Fruit fly (Drosophila melanogaster) whole organism, embryonic: ENCODE data around the gene CG3448.

Experiments used
- Bdp1 ChIP-seq: fragments of 200-800 bp; sonication (Bioruptor generic); optimal IDR thresholded peaks from 3 replicates; lab custom pipeline; 2016; ENCODE audit warnings: missing biosample characterization, missing genetic modification characterization
- CG11456 ChIP-seq: fragments of 200-800 bp; sonication (Bioruptor generic); IDR thresholded peaks from 3 replicates; pipeline ENCODE4 v1.3.6; 2022; ENCODE audit warnings: missing biosample characterization, missing genetic modification characterization
- CG14014 ChIP-seq: fragments of 200-800 bp; sonication (Bioruptor generic); IDR thresholded peaks from 2 replicates; pipeline ENCODE4 v1.3.6; 2022; ENCODE audit warnings: missing biosample characterization, missing genetic modification characterization
- CG15479 ChIP-seq: fragments of 200-800 bp; sonication (Bioruptor generic); optimal IDR thresholded peaks from 3 replicates; lab custom pipeline; 2019; ENCODE audit warnings: missing biosample characterization, mild to moderate bottlenecking, missing genetic modification characterization, moderate library complexity
- CG16779 ChIP-seq: fragments of 200-800 bp; sonication (Bioruptor generic); IDR thresholded peaks from 2 replicates; pipeline ENCODE4 v1.3.6; 2022; ENCODE audit warnings: missing biosample characterization, missing genetic modification characterization
- CG17328 ChIP-seq: fragments of 200-800 bp; sonication (Bioruptor generic); IDR thresholded peaks from 2 replicates; pipeline ENCODE4 v1.3.6; 2022; ENCODE audit warnings: missing biosample characterization, missing genetic modification characterization
- CG17359 ChIP-seq: fragments of 200-800 bp; sonication (Bioruptor generic); optimal IDR thresholded peaks from 3 replicates; lab custom pipeline; 2018; ENCODE audit warnings: missing biosample characterization, mild to moderate bottlenecking, missing genetic modification characterization, moderate library complexity
- CG18599 ChIP-seq: fragments of 200-800 bp; sonication (Bioruptor generic); optimal IDR thresholded peaks from 3 replicates; lab custom pipeline; 2017; ENCODE audit warnings: missing biosample characterization, missing genetic modification characterization, mild to moderate bottlenecking, moderate library complexity, missing genetic modification reagents
- CG2120 ChIP-seq: fragments of 200-800 bp; sonication (Bioruptor generic); optimal IDR thresholded peaks from 3 replicates; lab custom pipeline; 2016; ENCODE audit warnings: missing biosample characterization, missing genetic modification characterization
- CG2678 ChIP-seq: fragments of 200-800 bp; sonication (Bioruptor generic); optimal IDR thresholded peaks from 3 replicates; lab custom pipeline; 2019; ENCODE audit warnings: missing biosample characterization, mild to moderate bottlenecking, missing genetic modification characterization, moderate library complexity
- CG3065 ChIP-seq: fragments of 200-800 bp; sonication (Bioruptor generic); optimal IDR thresholded peaks from 2 replicates; lab custom pipeline; 2016; ENCODE audit warnings: missing biosample characterization, missing genetic modification characterization
- CG31441 ChIP-seq: fragments of 200-800 bp; sonication (Bioruptor generic); IDR thresholded peaks from 2 replicates; pipeline ENCODE4 v1.3.6; 2022; ENCODE audit warnings: missing biosample characterization, missing genetic modification characterization
- CG34224 ChIP-seq: fragments of 200-800 bp; sonication (Bioruptor generic); IDR thresholded peaks from 3 replicates; pipeline ENCODE4 v1.3.6; 2022; ENCODE audit warnings: missing biosample characterization, missing genetic modification characterization; ENCODE audit not compliant: partially characterized antibody
- CG34422 ChIP-seq: fragments of 200-800 bp; sonication (Bioruptor generic); IDR thresholded peaks from 3 replicates; pipeline ENCODE4 v1.3.6; 2022; ENCODE audit warnings: missing biosample characterization, missing genetic modification characterization
- CG4404 ChIP-seq: fragments of 200-800 bp; sonication (Bioruptor generic); IDR thresholded peaks from 2 replicates; pipeline ENCODE4 v1.3.6; 2022; ENCODE audit warnings: missing biosample characterization, missing genetic modification characterization
- CG7963 ChIP-seq: fragments of 200-800 bp; sonication (Bioruptor generic); IDR thresholded peaks from 3 replicates; pipeline ENCODE4 v1.3.6; 2022; ENCODE audit warnings: missing biosample characterization, missing genetic modification characterization; ENCODE audit not compliant: partially characterized antibody
- CG7987 ChIP-seq: fragments of 200-800 bp; sonication (Bioruptor generic); optimal IDR thresholded peaks from 2 replicates; lab custom pipeline; 2018; ENCODE audit warnings: missing biosample characterization, mild to moderate bottlenecking, missing genetic modification characterization, moderate library complexity
- CG8089 ChIP-seq: fragments of 200-800 bp; sonication (Bioruptor generic); optimal IDR thresholded peaks from 3 replicates; lab custom pipeline; 2016; ENCODE audit warnings: missing biosample characterization, missing genetic modification characterization
- CG8281 ChIP-seq: fragments of 200-800 bp; sonication (Bioruptor generic); optimal IDR thresholded peaks from 2 replicates; lab custom pipeline; 2018; ENCODE audit warnings: missing biosample characterization, mild to moderate bottlenecking, missing genetic modification characterization, moderate library complexity
- CG8765 ChIP-seq: fragments of 200-800 bp; sonication (Bioruptor generic); IDR thresholded peaks from 2 replicates; pipeline ENCODE4 v1.3.6; 2022; ENCODE audit warnings: missing biosample characterization, missing genetic modification characterization
- CG9727 ChIP-seq: fragments of 200-800 bp; sonication (Bioruptor generic); optimal IDR thresholded peaks from 3 replicates; lab custom pipeline; 2017; ENCODE audit warnings: missing biosample characterization, mild to moderate bottlenecking, missing genetic modification characterization
- Hr39 ChIP-seq: fragments of >200 bp; optimal IDR thresholded peaks from 2 replicates; lab custom pipeline; 2017
- Hr51 ChIP-seq, 2 experiments: fragments of 200-800 bp; sonication (Bioruptor generic); optimal IDR thresholded peaks; 2 replicates in 1 of 2; 3 replicates in 1 of 2; lab custom pipeline; 2016 to 2018; ENCODE audit warnings: missing biosample characterization in 2 of 2, missing genetic modification characterization in 2 of 2, mild to moderate bottlenecking in 1 of 2, moderate library complexity in 1 of 2
- Lhr ChIP-seq: fragments of 200-800 bp; sonication (Bioruptor generic); optimal IDR thresholded peaks from 3 replicates; lab custom pipeline; 2017; ENCODE audit warnings: mild to moderate bottlenecking, missing biosample characterization, missing genetic modification reagents, missing genetic modification characterization
- Max ChIP-seq: fragments of 200-800 bp; sonication (Bioruptor generic); optimal IDR thresholded peaks from 2 replicates; lab custom pipeline; 2016; ENCODE audit warnings: missing biosample characterization, mild to moderate bottlenecking, missing genetic modification characterization
- Nf-YA ChIP-seq: fragments of 200-800 bp; sonication (Bioruptor generic); IDR thresholded peaks from 2 replicates; pipeline ENCODE4 v1.3.6; 2022; ENCODE audit warnings: missing biosample characterization, missing genetic modification characterization
- TFAM ChIP-seq: fragments of 200-800 bp; sonication (Bioruptor generic); optimal IDR thresholded peaks from 2 replicates; lab custom pipeline; 2017; ENCODE audit warnings: missing biosample characterization, missing genetic modification characterization, inconsistent platforms
- ac ChIP-seq: fragments of 200-800 bp; sonication (Bioruptor generic); optimal IDR thresholded peaks from 3 replicates; lab custom pipeline; 2017; ENCODE audit warnings: missing biosample characterization, mild to moderate bottlenecking, missing genetic modification characterization
- ap ChIP-seq: fragments of 200-800 bp; sonication (Bioruptor generic); IDR thresholded peaks from 2 replicates; pipeline ENCODE4 v1.3.6; 2022; ENCODE audit warnings: missing biosample characterization, missing genetic modification characterization
- ci ChIP-seq: fragments of 200-800 bp; sonication (Bioruptor generic); IDR thresholded peaks from 3 replicates; pipeline ENCODE4 v1.3.6; 2022; ENCODE audit warnings: missing biosample characterization, missing genetic modification characterization
- crc ChIP-seq: fragments of 200-800 bp; sonication (Bioruptor generic); optimal IDR thresholded peaks from 2 replicates; lab custom pipeline; 2016; ENCODE audit warnings: missing biosample characterization, missing genetic modification characterization
- croc ChIP-seq: fragments of 200-800 bp; sonication (Bioruptor generic); conservative IDR thresholded peaks from 3 replicates; pipeline ENCODE4 v1.3.6; 2022; ENCODE audit warnings: missing biosample characterization, missing genetic modification characterization
- crp ChIP-seq, 2 experiments: fragments of 200-800 bp; sonication (Bioruptor generic); optimal IDR thresholded peaks; 2 replicates in 1 of 2; 3 replicates in 1 of 2; lab custom pipeline; 2017; ENCODE audit warnings: missing biosample characterization in 2 of 2, missing genetic modification characterization in 2 of 2, mild to moderate bottlenecking in 1 of 2, moderate library complexity in 1 of 2
- danr ChIP-seq: fragments of 200-800 bp; sonication (Bioruptor generic); IDR thresholded peaks from 2 replicates; pipeline ENCODE4 v1.3.6; 2022; ENCODE audit warnings: missing biosample characterization, missing genetic modification characterization
- dimm ChIP-seq: fragments of 200-800 bp; sonication (Bioruptor generic); IDR thresholded peaks from 2 replicates; pipeline ENCODE4 v1.3.6; 2022; ENCODE audit warnings: missing biosample characterization, missing genetic modification characterization
- dmrt11E ChIP-seq: fragments of 200-800 bp; sonication (Bioruptor generic); optimal IDR thresholded peaks from 3 replicates; lab custom pipeline; 2018; ENCODE audit warnings: missing biosample characterization, mild to moderate bottlenecking, missing genetic modification characterization, moderate library complexity
- eyg ChIP-seq: fragments of 200-800 bp; sonication (Bioruptor generic); optimal IDR thresholded peaks from 3 replicates; lab custom pipeline; 2016; ENCODE audit warnings: missing biosample characterization, missing genetic modification characterization
- gcm ChIP-seq: fragments of 200-800 bp; sonication (Bioruptor generic); optimal IDR thresholded peaks from 2 replicates; lab custom pipeline; 2019; ENCODE audit warnings: missing biosample characterization, mild to moderate bottlenecking, missing genetic modification characterization, moderate library complexity
- kay ChIP-seq: fragments of 200-800 bp; sonication (Bioruptor generic); optimal IDR thresholded peaks from 2 replicates; lab custom pipeline; 2016; ENCODE audit warnings: missing biosample characterization, missing genetic modification characterization
- kni ChIP-seq: fragments of 200-800 bp; sonication (Bioruptor generic); optimal IDR thresholded peaks from 3 replicates; lab custom pipeline; 2017; ENCODE audit warnings: mild to moderate bottlenecking, missing biosample characterization, missing genetic modification reagents, missing genetic modification characterization
- lab ChIP-seq: fragments of 200-800 bp; sonication (Bioruptor generic); optimal IDR thresholded peaks from 3 replicates; lab custom pipeline; 2017; ENCODE audit warnings: missing biosample characterization, missing genetic modification characterization, mild to moderate bottlenecking, moderate library complexity, missing genetic modification reagents
- mirr ChIP-seq: fragments of 200-800 bp; sonication (Bioruptor generic); optimal IDR thresholded peaks from 3 replicates; lab custom pipeline; 2018; ENCODE audit warnings: missing biosample characterization, mild to moderate bottlenecking, missing genetic modification characterization
- nmo ChIP-seq: fragments of 200-800 bp; sonication (Bioruptor generic); optimal IDR thresholded peaks from 2 replicates; lab custom pipeline; 2018; ENCODE audit warnings: missing biosample characterization, mild to moderate bottlenecking, missing genetic modification characterization, moderate library complexity
- otp ChIP-seq: fragments of 200-800 bp; sonication (Bioruptor generic); IDR thresholded peaks from 3 replicates; pipeline ENCODE4, ENCODE4 v1.3.6; 2022; ENCODE audit warnings: missing biosample characterization, missing genetic modification characterization
- pzg ChIP-seq: fragments of 200-800 bp; sonication (Bioruptor generic); optimal IDR thresholded peaks from 3 replicates; lab custom pipeline; 2018; ENCODE audit warnings: missing biosample characterization, mild to moderate bottlenecking, missing genetic modification characterization, moderate library complexity
- repo ChIP-seq: fragments of 200-800 bp; sonication (Bioruptor generic); optimal IDR thresholded peaks from 2 replicates; lab custom pipeline; 2016; ENCODE audit warnings: missing biosample characterization, missing genetic modification characterization
- ro ChIP-seq: fragments of 200-800 bp; sonication (Bioruptor generic); IDR thresholded peaks from 2 replicates; pipeline ENCODE4 v1.3.6; 2022; ENCODE audit warnings: missing biosample characterization, missing genetic modification characterization
- slbo ChIP-seq: fragments of 200-800 bp; sonication (Bioruptor generic); IDR thresholded peaks from 2 replicates; pipeline ENCODE4 v1.3.6; 2022; ENCODE audit warnings: missing biosample characterization, missing genetic modification characterization
- slou ChIP-seq: fragments of 200-800 bp; sonication (Bioruptor generic); optimal IDR thresholded peaks from 3 replicates; lab custom pipeline; 2016; ENCODE audit warnings: missing biosample characterization, missing genetic modification characterization
- stc ChIP-seq: fragments of 200-800 bp; sonication (Bioruptor generic); IDR thresholded peaks from 2 replicates; pipeline ENCODE4 v1.3.6; 2022; ENCODE audit warnings: missing biosample characterization, missing genetic modification characterization
- toy ChIP-seq: fragments of 200-800 bp; sonication (Bioruptor generic); IDR thresholded peaks from 2 replicates; pipeline ENCODE4 v1.3.6; 2022; ENCODE audit warnings: missing biosample characterization, missing genetic modification characterization

CG3448 gene

DNA sequence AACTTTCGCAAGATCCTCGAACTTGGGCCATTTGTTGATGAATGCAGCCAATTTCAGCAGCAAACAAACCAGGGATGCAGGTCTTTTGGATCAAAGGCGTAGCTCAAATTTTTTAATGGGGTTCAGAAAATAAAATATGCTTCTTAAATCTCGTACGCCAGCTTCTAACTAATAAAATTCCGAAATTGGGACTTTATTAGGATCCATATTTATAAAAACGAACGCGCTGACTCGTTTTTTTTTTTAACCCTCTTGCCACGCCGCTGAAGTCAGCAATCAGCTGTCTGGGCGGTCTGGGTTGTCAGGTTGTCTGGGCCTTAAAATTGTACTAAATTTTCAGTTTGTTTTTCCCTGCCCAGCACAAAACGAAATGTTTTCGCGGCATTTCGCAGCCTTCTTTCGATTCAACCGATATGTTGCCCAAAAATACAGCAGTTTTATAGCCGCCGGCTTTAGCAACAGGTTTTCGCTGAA is 6.3 kb upstream of the CG3448 start, which contains the start of gene CG3437 (continued):
- peak; percentile 59 for TF ChIP-seq CG15479 (GFP tag; lab: Kevin White, UChicago)
- TF ChIP-seq Lhr (GFP tag; lab: Kevin White, UChicago): peak; percentile 95
- TF ChIP-seq CG18599 (GFP tag; lab: Kevin White, UChicago): peak; percentile 99
- peak; percentile 99 for TF ChIP-seq CG14014
- peak; percentile 98 for TF ChIP-seq repo (GFP tag; lab: Kevin White, UChicago)
- peak; percentile 99 for TF ChIP-seq CG2678 (tag; lab: Kevin White, UChicago)
- TF ChIP-seq slou (GFP tag; lab: Kevin White, UChicago): peak; percentile 95
- peak; percentile 98 for TF ChIP-seq CG9727 (GFP tag; lab: Kevin White, UChicago)
- peak; percentile 98 for TF ChIP-seq toy (GFP tag; lab: Robert Waterston, UW)
- peak; percentile 94 for TF ChIP-seq TFAM (GFP tag; lab: Kevin White, UChicago)
- no peak for TF ChIP-seq Hr39
- peak; percentile 97 to 98 for TF ChIP-seq Hr51 (GFP tag; optimal IDR thresholded peaks at IDR 0.05; lab: Kevin White, UChicago)
- peak; percentile 99 for TF ChIP-seq CG11456 (GFP tag; lab: Robert Waterston, UW)
- peak; percentile 53 for TF ChIP-seq pzg (GFP tag; lab: Kevin White, UChicago)
- TF ChIP-seq dmrt11E (tag; lab: Kevin White, UChicago): peak; percentile 97
- peak; percentile 99 for TF ChIP-seq danr (GFP tag; lab: Robert Waterston, UW)
- TF ChIP-seq ap (GFP tag; lab: Robert Waterston, UW): peak; percentile 99
- TF ChIP-seq kni: peak; percentile 97
- TF ChIP-seq kay: peak; percentile 88
- no peak for TF ChIP-seq CG7963 (GFP tag; lab: Robert Waterston, UW)
- peak; percentile 98 for TF ChIP-seq Nf-YA (GFP tag; lab: Robert Waterston, UW)
- TF ChIP-seq Bdp1: peak; percentile 94
- TF ChIP-seq CG8089 (GFP tag; lab: Kevin White, UChicago): peak; percentile 97
- peak; percentile 39; the same call in 1 of the 3 replicates for TF ChIP-seq CG34224
- TF ChIP-seq nmo (GFP tag; lab: Kevin White, UChicago): peak; percentile 99
- peak; percentile 98 for TF ChIP-seq croc (GFP tag; lab: Robert Waterston, UW)
- TF ChIP-seq CG2120 (GFP tag; lab: Kevin White, UChicago): peak; percentile 99
- TF ChIP-seq crc (GFP tag; lab: Kevin White, UChicago): peak; percentile 95
- peak; percentile 93 for TF ChIP-seq CG8281 (tag; lab: Kevin White, UChicago)
- peak; percentile 98 for TF ChIP-seq ro
- TF ChIP-seq CG8765: peak; percentile 99
- peak; percentile 99 for TF ChIP-seq CG17328 (GFP tag; lab: Robert Waterston, UW)
- peak; percentile 100 for TF ChIP-seq CG34422
- TF ChIP-seq Max (GFP tag; lab: Kevin White, UChicago): peak; percentile 97
- peak; percentile 98 for TF ChIP-seq dimm (GFP tag; lab: Robert Waterston, UW)
- peak; percentile 96 for TF ChIP-seq ac (GFP tag; lab: Kevin White, UChicago)
- peak; percentile 99 for TF ChIP-seq mirr
- peak; percentile 97 for TF ChIP-seq CG7987
- TF ChIP-seq CG17359 (tag; lab: Kevin White, UChicago): peak; percentile 99
- TF ChIP-seq CG3065 (GFP tag; lab: Kevin White, UChicago): peak; percentile 97
- peak; percentile 46 to 92 for TF ChIP-seq crp (GFP tag; optimal IDR thresholded peaks at IDR 0.05; lab: Kevin White, UChicago)
- peak; percentile 98 for TF ChIP-seq eyg (GFP tag; lab: Kevin White, UChicago)
- TF ChIP-seq otp (GFP tag; lab: Robert Waterston, UW): peak; percentile 99
- TF ChIP-seq gcm (GFP tag; lab: Kevin White, UChicago): peak; percentile 97
- TF ChIP-seq stc (GFP tag; lab: Robert Waterston, UW): peak; percentile 99
- TF ChIP-seq slbo (GFP tag; lab: Robert Waterston, UW): peak; percentile 99
- TF ChIP-seq CG31441: peak; percentile 98
- peak; percentile 100 for TF ChIP-seq ci (GFP tag; lab: Robert Waterston, UW)
- TF ChIP-seq lab: peak; percentile 100
- TF ChIP-seq CG16779 (GFP tag; lab: Robert Waterston, UW): peak; percentile 99
- TF ChIP-seq CG4404 (GFP tag; lab: Robert Waterston, UW): peak; percentile 99
